Worm (Caenorhabditis elegans): ENCODE results near the gene F13H8.5.

F13H8.5 gene

ce11 chrII:6256024-6256423 lies at the start of gene F13H8.5:
TSS of gene F13H8.5 (minus strand) at chrII:6256124.
- TF ChIP-seq ref-1 (GFP tag; conservative IDR thresholded peaks at IDR 0.05) (no peak), cog-1 (tag; optimal IDR thresholded peaks at IDR 0.05) (no peak)

- TF ChIP-seq cog-1 (tag; optimal IDR thresholded peaks at IDR 0.05) (no peak), med-1 (GFP tag; optimal IDR thresholded peaks at IDR 0.05; ENCODE audit: insufficient read depth) (no peak), klf-2 (GFP tag; conservative IDR thresholded peaks at IDR 0.05) (no peak), ztf-23 (GFP tag; IDR thresholded peaks at IDR 0.05) (no peak), flt-1 (GFP tag; IDR thresholded peaks at IDR 0.05) (no peak), ztf-29 (GFP tag; IDR thresholded peaks at IDR 0.05) (no peak), ref-1 (GFP tag; conservative IDR thresholded peaks at IDR 0.05) (no peak), tab-1 (GFP tag; IDR thresholded peaks at IDR 0.05) (no peak), T22C8.4 (GFP tag; IDR thresholded peaks at IDR 0.05) (no peak)
Observed at ce11 chrII:6303209-6303740, 47.4 kb upstream of the F13H8.5 start, which contains the start of gene C29F5.1. TSS of gene C29F5.1 (plus strand) at chrII:6303525.

- TF ChIP-seq klf-2 (GFP tag; conservative IDR thresholded peaks at IDR 0.05), result no peak
- no peak for TF ChIP-seq tab-1 (GFP tag; IDR thresholded peaks at IDR 0.05)
- TF ChIP-seq T22C8.4 (GFP tag; IDR thresholded peaks at IDR 0.05), result no peak
- no peak for TF ChIP-seq cog-1 (tag; optimal IDR thresholded peaks at IDR 0.05)
- no peak for TF ChIP-seq med-1 (GFP tag; optimal IDR thresholded peaks at IDR 0.05; ENCODE audit: insufficient read depth)
- TF ChIP-seq ztf-29 (GFP tag; IDR thresholded peaks at IDR 0.05), result no peak
- TF ChIP-seq ref-1 (GFP tag; conservative IDR thresholded peaks at IDR 0.05), result no peak
- no peak for TF ChIP-seq ztf-23 (GFP tag; IDR thresholded peaks at IDR 0.05)
- no peak for TF ChIP-seq flt-1 (GFP tag; IDR thresholded peaks at IDR 0.05)
Observed at ce11 chrII:6294261-6294660, 38.3 kb upstream of the F13H8.5 start, which contains the start of gene mps-1. TSS of gene mps-1 (minus strand) at chrII:6294361.

- TF ChIP-seq cog-1 (tag; optimal IDR thresholded peaks at IDR 0.05), result no peak
- TF ChIP-seq T22C8.4 (GFP tag; IDR thresholded peaks at IDR 0.05), result no peak
- no peak for TF ChIP-seq tab-1 (GFP tag; IDR thresholded peaks at IDR 0.05)
- no peak for TF ChIP-seq klf-2 (GFP tag; conservative IDR thresholded peaks at IDR 0.05)
- no peak for TF ChIP-seq flt-1 (GFP tag; IDR thresholded peaks at IDR 0.05)
- TF ChIP-seq med-1 (GFP tag; optimal IDR thresholded peaks at IDR 0.05; ENCODE audit: insufficient read depth), result no peak
- TF ChIP-seq ztf-29 (GFP tag; IDR thresholded peaks at IDR 0.05), result no peak
- TF ChIP-seq ztf-23 (GFP tag; IDR thresholded peaks at IDR 0.05), result no peak
- no peak for TF ChIP-seq ref-1 (GFP tag; conservative IDR thresholded peaks at IDR 0.05)
Observed at ce11 chrII:6292527-6292926, 36.6 kb upstream of the F13H8.5 start, which contains the start of gene nyn-3. TSS of gene nyn-3 (minus strand) at chrII:6292627.

- TF ChIP-seq T22C8.4 (GFP tag; IDR thresholded peaks at IDR 0.05), result no peak
- no peak for TF ChIP-seq med-1 (GFP tag; optimal IDR thresholded peaks at IDR 0.05; ENCODE audit: insufficient read depth)
- no peak for TF ChIP-seq flt-1 (GFP tag; IDR thresholded peaks at IDR 0.05)
- TF ChIP-seq tab-1 (GFP tag; IDR thresholded peaks at IDR 0.05), result no peak
- no peak for TF ChIP-seq klf-2 (GFP tag; conservative IDR thresholded peaks at IDR 0.05)
- TF ChIP-seq ref-1 (GFP tag; conservative IDR thresholded peaks at IDR 0.05), result no peak
- TF ChIP-seq ztf-23 (GFP tag; IDR thresholded peaks at IDR 0.05), result no peak
- TF ChIP-seq cog-1 (tag; optimal IDR thresholded peaks at IDR 0.05), result no peak
- TF ChIP-seq ztf-29 (GFP tag; IDR thresholded peaks at IDR 0.05), result no peak
Observed at ce11 chrII:6290047-6290582, 34.2 kb upstream of the F13H8.5 start, which contains the start of gene upb-1. TSS of gene upb-1 (minus strand) at chrII:6290097.

ce11 chrII:6288104-6288503 lies 32.2 kb upstream of the F13H8.5 start:
- no peak for TF ChIP-seq med-1 (GFP tag; optimal IDR thresholded peaks at IDR 0.05; ENCODE audit: insufficient read depth)
- no peak for TF ChIP-seq T22C8.4 (GFP tag; IDR thresholded peaks at IDR 0.05)
- TF ChIP-seq klf-2 (GFP tag; conservative IDR thresholded peaks at IDR 0.05), result no peak
- TF ChIP-seq ztf-23 (GFP tag; IDR thresholded peaks at IDR 0.05), result no peak
- no peak for TF ChIP-seq ref-1 (GFP tag; conservative IDR thresholded peaks at IDR 0.05)

ce11 chrII:6286865-6287264 lies 30.9 kb upstream of the F13H8.5 start, which contains the start of gene F13H8.6:
TSS of gene F13H8.6 (minus strand) at chrII:6286965.
- TF ChIP-seq ztf-23 (GFP tag; IDR thresholded peaks at IDR 0.05) (no peak), klf-2 (GFP tag; conservative IDR thresholded peaks at IDR 0.05) (no peak), ztf-29 (GFP tag; IDR thresholded peaks at IDR 0.05) (no peak), T22C8.4 (GFP tag; IDR thresholded peaks at IDR 0.05) (no peak), tab-1 (GFP tag; IDR thresholded peaks at IDR 0.05) (no peak), med-1 (GFP tag; optimal IDR thresholded peaks at IDR 0.05; ENCODE audit: insufficient read depth) (no peak), ref-1 (GFP tag; conservative IDR thresholded peaks at IDR 0.05) (no peak), cog-1 (tag; optimal IDR thresholded peaks at IDR 0.05) (no peak), flt-1 (GFP tag; IDR thresholded peaks at IDR 0.05) (no peak)

ce11 chrII:6283074-6283473 lies 27.1 kb upstream of the F13H8.5 start, which contains the start of gene F13H8.1:
TSS of gene F13H8.1 (plus strand) at chrII:6283384.
- no peak for TF ChIP-seq ztf-29 (GFP tag; IDR thresholded peaks at IDR 0.05)

ce11 chrII:6281903-6282302 lies 26.0 kb upstream of the F13H8.5 start:
- no peak for TF ChIP-seq tab-1 (GFP tag; IDR thresholded peaks at IDR 0.05)
- no peak for TF ChIP-seq cog-1 (tag; optimal IDR thresholded peaks at IDR 0.05)
- TF ChIP-seq ztf-23 (GFP tag; IDR thresholded peaks at IDR 0.05), result no peak

- TF ChIP-seq klf-2 (GFP tag; conservative IDR thresholded peaks at IDR 0.05) (no peak), ztf-29 (GFP tag; IDR thresholded peaks at IDR 0.05) (no peak), med-1 (GFP tag; optimal IDR thresholded peaks at IDR 0.05; ENCODE audit: insufficient read depth) (no peak), cog-1 (tag; optimal IDR thresholded peaks at IDR 0.05) (no peak), tab-1 (GFP tag; IDR thresholded peaks at IDR 0.05) (no peak), flt-1 (GFP tag; IDR thresholded peaks at IDR 0.05) (no peak), T22C8.4 (GFP tag; IDR thresholded peaks at IDR 0.05) (no peak), ref-1 (GFP tag; conservative IDR thresholded peaks at IDR 0.05) (no peak), ztf-23 (GFP tag; IDR thresholded peaks at IDR 0.05) (no peak)
Observed at ce11 chrII:6281002-6281401, 25.1 kb upstream of the F13H8.5 start, which contains the start of gene scly-1. TSS of gene scly-1 (minus strand) at chrII:6281102.
